Fruit fly (Drosophila melanogaster) whole organism, embryonic: ENCODE measurements around the gene Cyp4ac1.

ENCODE experiments used
- Blimp-1 ChIP-seq: fragments of 200-800 bp; sonication (Bioruptor generic); optimal IDR thresholded peaks from 3 replicates; lab custom pipeline; 2018; ENCODE audit warnings: missing biosample characterization, missing genetic modification characterization, mild to moderate bottlenecking, moderate library complexity, missing genetic modification reagents
- CG10543 ChIP-seq: fragments of 200-800 bp; sonication (Bioruptor generic); optimal IDR thresholded peaks from 3 replicates; lab custom pipeline; 2017; ENCODE audit warnings: missing biosample characterization, mild to moderate bottlenecking, missing genetic modification characterization, moderate library complexity
- CG10979 ChIP-seq: fragments of 200-800 bp; sonication (Bioruptor generic); optimal IDR thresholded peaks from 2 replicates; lab custom pipeline; 2018; ENCODE audit warnings: missing biosample characterization, mild to moderate bottlenecking, missing genetic modification characterization, moderate library complexity
- CG11247 ChIP-seq: fragments of 200-800 bp; sonication (Bioruptor generic); IDR thresholded peaks from 2 replicates; pipeline ENCODE4 v1.3.6; 2022; ENCODE audit warnings: missing biosample characterization, missing genetic modification characterization
- CG12659 ChIP-seq: fragments of 200-800 bp; sonication (Bioruptor generic); optimal IDR thresholded peaks from 3 replicates; lab custom pipeline; 2017; ENCODE audit warnings: mild to moderate bottlenecking, missing biosample characterization, missing genetic modification reagents, missing genetic modification characterization
- CG12769 ChIP-seq: fragments of 200-800 bp; sonication (Bioruptor generic); optimal IDR thresholded peaks from 2 replicates; lab custom pipeline; 2019; ENCODE audit warnings: missing biosample characterization, mild to moderate bottlenecking, missing genetic modification characterization, moderate library complexity
- CG13894 ChIP-seq: fragments of 200-800 bp; sonication (Bioruptor generic); optimal IDR thresholded peaks from 3 replicates; lab custom pipeline; 2018; ENCODE audit warnings: missing biosample characterization, mild to moderate bottlenecking, missing genetic modification characterization, moderate library complexity
- CG14667 ChIP-seq: fragments of 200-800 bp; sonication (Bioruptor generic); IDR thresholded peaks from 2 replicates; pipeline ENCODE4 v1.3.6; 2022; ENCODE audit warnings: missing biosample characterization, missing genetic modification characterization
- CG14965 ChIP-seq: fragments of 200-800 bp; sonication (Bioruptor generic); optimal IDR thresholded peaks from 2 replicates; lab custom pipeline; 2016; ENCODE audit warnings: missing biosample characterization, missing genetic modification characterization, borderline replicate concordance
- CG17361 ChIP-seq: fragments of 200-800 bp; sonication (Bioruptor generic); IDR thresholded peaks from 3 replicates; pipeline ENCODE4 v1.3.6; 2022; ENCODE audit warnings: missing biosample characterization, missing genetic modification characterization
- CG17568 ChIP-seq: fragments of 200-800 bp; sonication (Bioruptor generic); optimal IDR thresholded peaks from 2 replicates; lab custom pipeline; 2018; ENCODE audit warnings: missing biosample characterization, mild to moderate bottlenecking, missing genetic modification characterization, moderate library complexity
- CG17802 ChIP-seq: fragments of 200-800 bp; sonication (Bioruptor generic); optimal IDR thresholded peaks from 2 replicates; lab custom pipeline; 2018; ENCODE audit warnings: missing biosample characterization, mild to moderate bottlenecking, missing genetic modification characterization, moderate library complexity
- CG17912 ChIP-seq: fragments of 200-800 bp; sonication (Bioruptor generic); optimal IDR thresholded peaks from 2 replicates; lab custom pipeline; 2018; ENCODE audit warnings: missing biosample characterization, mild to moderate bottlenecking, missing genetic modification characterization
- CG1832 ChIP-seq: fragments of 200-800 bp; sonication (Bioruptor generic); optimal IDR thresholded peaks from 2 replicates; lab custom pipeline; 2017; ENCODE audit warnings: missing biosample characterization, mild to moderate bottlenecking, missing genetic modification characterization, inconsistent platforms
- CG18476 ChIP-seq: fragments of 200-800 bp; sonication (Bioruptor generic); optimal IDR thresholded peaks from 2 replicates; lab custom pipeline; 2016; ENCODE audit warnings: missing biosample characterization, mild to moderate bottlenecking, missing genetic modification characterization
- CG32772 ChIP-seq: fragments of 200-800 bp; sonication (Bioruptor generic); IDR thresholded peaks from 2 replicates; pipeline ENCODE4 v1.3.6; 2022; ENCODE audit warnings: missing biosample characterization, missing genetic modification characterization
- CG4404 ChIP-seq: fragments of 200-800 bp; sonication (Bioruptor generic); IDR thresholded peaks from 2 replicates; pipeline ENCODE4 v1.3.6; 2022; ENCODE audit warnings: missing biosample characterization, missing genetic modification characterization
- CG4617 ChIP-seq: fragments of 200-800 bp; sonication (Bioruptor generic); optimal IDR thresholded peaks from 3 replicates; lab custom pipeline; 2016; ENCODE audit warnings: missing biosample characterization, missing genetic modification characterization, borderline replicate concordance
- CG6683 ChIP-seq: fragments of 200-800 bp; sonication (Bioruptor generic); optimal IDR thresholded peaks from 2 replicates; lab custom pipeline; 2017; ENCODE audit warnings: missing biosample characterization, mild to moderate bottlenecking, missing genetic modification characterization, missing genetic modification reagents
- CG6791 ChIP-seq: fragments of 200-800 bp; sonication (Bioruptor generic); IDR thresholded peaks from 3 replicates; pipeline ENCODE4 v1.3.6; 2022; ENCODE audit warnings: missing biosample characterization, missing genetic modification characterization; ENCODE audit not compliant: partially characterized antibody
- CG7271 ChIP-seq: fragments of 200-800 bp; sonication (Bioruptor generic); optimal IDR thresholded peaks from 2 replicates; lab custom pipeline; 2018; ENCODE audit warnings: missing biosample characterization, mild to moderate bottlenecking, missing genetic modification characterization, moderate library complexity
- CG8359 ChIP-seq: fragments of 200-800 bp; sonication (Bioruptor generic); optimal IDR thresholded peaks from 2 replicates; lab custom pipeline; 2017; ENCODE audit warnings: missing biosample characterization, mild to moderate bottlenecking, missing genetic modification characterization, borderline replicate concordance
- Chrac-16 ChIP-seq: fragments of 200-800 bp; sonication (Bioruptor generic); optimal IDR thresholded peaks from 3 replicates; lab custom pipeline; 2016; ENCODE audit warnings: missing biosample characterization, missing genetic modification characterization
- D ChIP-seq, 2 experiments: fragments of 200-800 bp in 1 of 2; fragments of >200 bp in 1 of 2; sonication (Bioruptor generic) in 1 of 2; optimal IDR thresholded peaks; 2 replicates in 1 of 2; 3 replicates in 1 of 2; lab custom pipeline; 2017; ENCODE audit warnings: mild to moderate bottlenecking in 1 of 2, missing biosample characterization in 1 of 2, missing genetic modification characterization in 1 of 2, missing genetic modification reagents in 1 of 2
- D19B ChIP-seq: fragments of 200-800 bp; sonication (Bioruptor generic); optimal IDR thresholded peaks from 2 replicates; lab custom pipeline; 2017; ENCODE audit warnings: missing biosample characterization, mild to moderate bottlenecking, missing genetic modification characterization
- Dip2 ChIP-seq: fragments of 200-800 bp; sonication (Bioruptor generic); IDR thresholded peaks from 2 replicates; pipeline ENCODE4 v1.3.6; 2022; ENCODE audit warnings: missing biosample characterization, missing genetic modification characterization
- Gug ChIP-seq: fragments of 200-800 bp; sonication (Bioruptor generic); IDR thresholded peaks from 4 replicates; pipeline ENCODE4 v1.3.6; 2022; ENCODE audit warnings: missing biosample characterization, missing genetic modification characterization
- Kr ChIP-seq: fragments of 200-800 bp; sonication (Bioruptor generic); optimal IDR thresholded peaks from 2 replicates; lab custom pipeline; 2017; ENCODE audit warnings: missing biosample characterization, mild to moderate bottlenecking, missing genetic modification characterization
- NFAT ChIP-seq: fragments of 200-800 bp; sonication (Bioruptor generic); IDR thresholded peaks from 2 replicates; pipeline ENCODE4 v1.3.6; 2022; ENCODE audit warnings: missing biosample characterization, missing genetic modification characterization
- Nf-YA ChIP-seq: fragments of 200-800 bp; sonication (Bioruptor generic); IDR thresholded peaks from 2 replicates; pipeline ENCODE4 v1.3.6; 2022; ENCODE audit warnings: missing biosample characterization, missing genetic modification characterization
- Trl ChIP-seq, 3 experiments: fragments of >200 bp in 2 of 3; fragments of 200-800 bp in 1 of 3; sonication (Bioruptor generic) in 1 of 3; optimal IDR thresholded peaks; 2 replicates in 1 of 3; 3 replicates in 2 of 3; lab custom pipeline; 2016 to 2017; ENCODE audit warnings: missing biosample characterization in 1 of 3, missing genetic modification characterization in 1 of 3
- ara ChIP-seq: fragments of 200-800 bp; sonication (Bioruptor generic); IDR thresholded peaks from 2 replicates; pipeline ENCODE4 v1.3.6; 2022; ENCODE audit warnings: missing biosample characterization, missing genetic modification characterization
- az2 ChIP-seq: fragments of 200-800 bp; sonication (Bioruptor generic); optimal IDR thresholded peaks from 3 replicates; lab custom pipeline; 2016; ENCODE audit warnings: missing biosample characterization, missing genetic modification characterization
- cato ChIP-seq: fragments of 200-800 bp; sonication (Bioruptor generic); optimal IDR thresholded peaks from 2 replicates; lab custom pipeline; 2016; ENCODE audit warnings: missing biosample characterization, missing genetic modification characterization, borderline replicate concordance
- chm ChIP-seq: fragments of 200-800 bp; sonication (Bioruptor generic); IDR thresholded peaks from 2 replicates; pipeline ENCODE4 v1.3.6; 2022; ENCODE audit warnings: missing biosample characterization, missing genetic modification characterization
- gcm ChIP-seq: fragments of 200-800 bp; sonication (Bioruptor generic); optimal IDR thresholded peaks from 2 replicates; lab custom pipeline; 2019; ENCODE audit warnings: missing biosample characterization, mild to moderate bottlenecking, missing genetic modification characterization, moderate library complexity
- gsb-n ChIP-seq: fragments of 200-800 bp; sonication (Bioruptor generic); optimal IDR thresholded peaks from 3 replicates; lab custom pipeline; 2018; ENCODE audit warnings: missing biosample characterization, mild to moderate bottlenecking, missing genetic modification characterization
- kni ChIP-seq: fragments of 200-800 bp; sonication (Bioruptor generic); optimal IDR thresholded peaks from 3 replicates; lab custom pipeline; 2017; ENCODE audit warnings: mild to moderate bottlenecking, missing biosample characterization, missing genetic modification reagents, missing genetic modification characterization
- nom ChIP-seq: fragments of 200-800 bp; sonication (Bioruptor generic); optimal IDR thresholded peaks from 2 replicates; lab custom pipeline; 2017; ENCODE audit warnings: missing biosample characterization, missing genetic modification characterization, mild to moderate bottlenecking, moderate library complexity, missing genetic modification reagents
- p53 ChIP-seq: fragments of 200-800 bp; sonication (Bioruptor generic); optimal IDR thresholded peaks from 2 replicates; lab custom pipeline; 2016; ENCODE audit warnings: missing biosample characterization, missing genetic modification characterization
- pros ChIP-seq: fragments of 200-800 bp; sonication (Bioruptor generic); optimal IDR thresholded peaks from 3 replicates; lab custom pipeline; 2019; ENCODE audit warnings: missing biosample characterization, mild to moderate bottlenecking, missing genetic modification characterization, moderate library complexity
- repo ChIP-seq: fragments of 200-800 bp; sonication (Bioruptor generic); optimal IDR thresholded peaks from 2 replicates; lab custom pipeline; 2016; ENCODE audit warnings: missing biosample characterization, missing genetic modification characterization
- row ChIP-seq: fragments of 200-800 bp; sonication (Bioruptor generic); IDR thresholded peaks from 3 replicates; pipeline ENCODE4 v1.3.6; 2022; ENCODE audit warnings: missing biosample characterization, missing genetic modification characterization
- so ChIP-seq: fragments of 200-800 bp; sonication (Bioruptor generic); IDR thresholded peaks from 3 replicates; pipeline ENCODE4 v1.3.6; 2022; ENCODE audit warnings: missing biosample characterization, missing genetic modification characterization
- sob ChIP-seq: fragments of 200-800 bp; sonication (Bioruptor generic); IDR thresholded peaks from 2 replicates; pipeline ENCODE4 v1.3.6; 2022; ENCODE audit warnings: missing biosample characterization, missing genetic modification characterization
- ssp ChIP-seq: fragments of 200-800 bp; sonication (Bioruptor generic); IDR thresholded peaks from 2 replicates; pipeline ENCODE4 v1.3.6; 2022; ENCODE audit warnings: missing biosample characterization, missing genetic modification characterization
- vvl ChIP-seq: fragments of 200-800 bp; sonication (Bioruptor generic); IDR thresholded peaks from 2 replicates; pipeline ENCODE4 v1.3.6; 2022; ENCODE audit warnings: missing biosample characterization, missing genetic modification characterization
- yki ChIP-seq: fragments of >200 bp; optimal IDR thresholded peaks from 3 replicates; lab custom pipeline; 2018
- z ChIP-seq: fragments of 200-800 bp; sonication (Bioruptor generic); IDR thresholded peaks from 3 replicates; pipeline ENCODE4 v1.3.6; 2022; ENCODE audit warnings: missing biosample characterization, missing genetic modification characterization

The Cyp4ac1 gene

DNA sequence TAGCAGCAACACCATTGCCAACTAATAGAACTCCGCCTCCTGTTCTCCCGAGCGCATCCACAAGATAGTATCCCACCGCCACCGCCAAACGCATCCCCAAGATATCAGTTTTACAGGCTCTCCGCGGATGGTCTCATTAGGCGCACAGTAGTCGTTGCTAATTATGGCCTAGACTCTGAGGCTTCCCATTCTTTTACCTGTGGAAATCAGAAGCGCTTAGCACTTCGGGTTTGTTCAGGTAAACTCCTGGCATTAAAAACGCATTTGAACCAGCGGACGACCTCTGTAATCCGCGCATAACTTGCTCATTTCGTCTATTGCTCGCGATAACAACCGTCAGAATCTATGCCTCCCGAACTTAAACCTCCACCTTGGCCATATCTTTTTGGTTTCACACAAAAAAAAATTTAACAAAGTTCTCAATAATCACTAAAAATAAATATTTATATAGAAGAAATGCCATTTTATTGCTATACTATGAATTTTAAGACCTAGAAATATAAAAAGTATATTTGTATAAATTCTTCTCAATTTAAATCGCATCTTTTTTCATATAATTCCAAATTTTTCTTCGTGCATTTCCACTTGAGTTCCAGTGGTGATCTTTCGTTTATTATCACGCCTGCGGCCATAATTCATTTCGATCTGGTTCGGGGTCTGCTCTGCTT is 25.8 kb upstream of the Cyp4ac1 start (continued):
- TF ChIP-seq CG10979, result peak; percentile 93
- peak; percentile 84 for TF ChIP-seq Blimp-1 (GFP tag; lab: Kevin White, UChicago)
- TF ChIP-seq CG1832, result no peak
- TF ChIP-seq CG17912, result no peak
- no peak for TF ChIP-seq CG14667
- TF ChIP-seq p53 (GFP tag; lab: Kevin White, UChicago), result no peak
- TF ChIP-seq CG32772 (GFP tag; lab: Robert Waterston, UW), result peak; percentile 70
- peak; percentile 49 for TF ChIP-seq CG7271 (tag; lab: Kevin White, UChicago)
- peak; percentile 76 for TF ChIP-seq row
- TF ChIP-seq vvl, result peak; percentile 81
- TF ChIP-seq CG17802, result peak; percentile 0
- peak; percentile 40 for TF ChIP-seq Chrac-16 (GFP tag; lab: Kevin White, UChicago)
- TF ChIP-seq az2, result peak; percentile 69
- TF ChIP-seq CG18476 (GFP tag; lab: Kevin White, UChicago), result peak; percentile 25
- no peak for TF ChIP-seq repo (GFP tag; lab: Kevin White, UChicago)
- TF ChIP-seq so (GFP tag; lab: Robert Waterston, UW), result no peak
- TF ChIP-seq CG17568 (GFP tag; lab: Kevin White, UChicago), result no peak
- no peak for TF ChIP-seq Dip2 (GFP tag; lab: Robert Waterston, UW)
- peak; percentile 33 for TF ChIP-seq CG12659
- TF ChIP-seq Gug (GFP tag; lab: Robert Waterston, UW), result no peak; the same call in 3 of the 4 replicates
- no peak for TF ChIP-seq yki (lab: Kevin White, UChicago)
- TF ChIP-seq D19B (GFP tag; lab: Kevin White, UChicago), result no peak
- no peak for TF ChIP-seq CG14965 (GFP tag; lab: Kevin White, UChicago)
- peak; percentile 22 for TF ChIP-seq cato (GFP tag; lab: Kevin White, UChicago)
- no peak for TF ChIP-seq CG6683
- TF ChIP-seq Nf-YA (GFP tag; lab: Robert Waterston, UW), result no peak
- peak; percentile 43; the same call in 1 of the 2 replicates for TF ChIP-seq CG4404 (GFP tag; lab: Robert Waterston, UW)

dm6 chr2L:5238567-5238925 is 25.3 kb upstream of the Cyp4ac1 start:
- peak; percentile 16; the same call in 1 of the 2 replicates for TF ChIP-seq NFAT (GFP tag; lab: Robert Waterston, UW)
- TF ChIP-seq CG13894 (tag; lab: Kevin White, UChicago), result no peak
- peak; percentile 20 for TF ChIP-seq gcm
- no peak for TF ChIP-seq D (optimal IDR thresholded peaks at IDR 0.05; lab: Kevin White, UChicago)
- TF ChIP-seq D (GFP tag; optimal IDR thresholded peaks at IDR 0.05; lab: Kevin White, UChicago), result no peak
- no peak for TF ChIP-seq CG4617
- 0 out of 3 replicates have a peak, but pooled peaks have one; percentile 17 for TF ChIP-seq z
- peak; percentile 55 for TF ChIP-seq nom (GFP tag; lab: Kevin White, UChicago)
- TF ChIP-seq kni (GFP tag; lab: Kevin White, UChicago), result peak; percentile 38
- TF ChIP-seq CG17361 (GFP tag; lab: Robert Waterston, UW), result 0 out of 3 replicates have a peak, but pooled peaks have one; percentile 19
- peak; percentile 30; the same call in 1 of the 3 replicates for TF ChIP-seq CG6791 (GFP tag; lab: Robert Waterston, UW)
- no peak for TF ChIP-seq sob
- TF ChIP-seq pros (GFP tag; lab: Kevin White, UChicago), result peak; percentile 76
- TF ChIP-seq CG11247, result no peak
- peak; percentile 43 for TF ChIP-seq gsb-n
- TF ChIP-seq Kr (GFP tag; lab: Kevin White, UChicago), result peak; percentile 61
- peak; percentile 32 for TF ChIP-seq CG10543
- TF ChIP-seq ara (GFP tag; lab: Robert Waterston, UW), result 0 out of 2 replicates have a peak, but pooled peaks have one; percentile 4
- TF ChIP-seq CG8359 (GFP tag; lab: Kevin White, UChicago), result peak; percentile 82
- 0 out of 2 replicates have a peak, but pooled peaks have one; percentile 36 for TF ChIP-seq chm (GFP tag; lab: Robert Waterston, UW)
- TF ChIP-seq CG12769, result peak; percentile 8
- no peak for TF ChIP-seq ssp
- TF ChIP-seq Trl (optimal IDR thresholded peaks at IDR 0.05; lab: Kevin White, UChicago), result peak in 1 of 2 experiments; percentile 10
- no peak for TF ChIP-seq Trl (GFP tag; optimal IDR thresholded peaks at IDR 0.05; lab: Kevin White, UChicago)
